Fruit fly (Drosophila melanogaster) whole organism, prepupa: Measurements from ENCODE around the gene CG12766.

Experiments
- Blimp-1 ChIP-seq: fragments of 200-800 bp; sonication (Bioruptor generic); optimal IDR thresholded peaks from 3 replicates; lab custom pipeline; 2017; ENCODE audit warnings: missing biosample characterization, missing genetic modification characterization, mild to moderate bottlenecking, moderate library complexity, missing genetic modification reagents
- Ets21C ChIP-seq: fragments of 200-800 bp; sonication (Bioruptor generic); optimal IDR thresholded peaks from 3 replicates; lab custom pipeline; 2016; ENCODE audit warnings: missing biosample characterization, missing genetic modification characterization
- Hr4 ChIP-seq: fragments of 200-800 bp; sonication (Bioruptor generic); optimal IDR thresholded peaks from 3 replicates; lab custom pipeline; 2016; ENCODE audit warnings: missing biosample characterization, missing genetic modification characterization
- Met ChIP-seq: fragments of 200-800 bp; sonication (Bioruptor generic); optimal IDR thresholded peaks from 3 replicates; lab custom pipeline; 2016; ENCODE audit warnings: missing biosample characterization, missing genetic modification characterization
- vri ChIP-seq: fragments of 200-800 bp; sonication (Bioruptor generic); optimal IDR thresholded peaks from 3 replicates; lab custom pipeline; 2016; ENCODE audit warnings: missing biosample characterization, mild to moderate bottlenecking, missing genetic modification characterization

DNA sequence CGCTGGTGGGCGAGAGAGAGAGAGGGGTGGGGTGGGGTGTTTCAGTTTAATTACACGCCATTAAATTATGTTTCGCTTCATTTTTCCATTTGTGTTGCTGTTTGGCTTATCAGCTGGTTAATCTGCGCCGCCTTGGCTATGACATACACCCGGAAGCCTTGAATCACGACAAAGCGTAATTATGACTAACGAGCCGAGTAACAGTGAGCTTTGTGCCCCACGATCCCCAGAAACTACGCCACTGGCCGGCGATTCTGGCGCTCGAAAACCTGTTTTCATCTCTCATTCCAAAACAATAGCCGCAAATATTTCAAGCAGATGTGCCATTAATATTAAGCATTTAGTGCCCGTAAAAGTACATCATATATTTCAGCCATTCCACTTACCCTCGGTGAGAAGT is 11.9 kb upstream of the CG12766 start:
- no peak for TF ChIP-seq Met (GFP tag; lab: Kevin White, UChicago)
- no peak for TF ChIP-seq Hr4 (GFP tag; lab: Kevin White, UChicago)
- TF ChIP-seq Blimp-1 (GFP tag; lab: Kevin White, UChicago): no peak
- TF ChIP-seq vri (GFP tag; lab: Kevin White, UChicago): no peak
- TF ChIP-seq Ets21C (GFP tag; lab: Kevin White, UChicago): no peak
